Worm (Caenorhabditis elegans): Measurements from ENCODE around the gene F26G1.11.

DNA sequence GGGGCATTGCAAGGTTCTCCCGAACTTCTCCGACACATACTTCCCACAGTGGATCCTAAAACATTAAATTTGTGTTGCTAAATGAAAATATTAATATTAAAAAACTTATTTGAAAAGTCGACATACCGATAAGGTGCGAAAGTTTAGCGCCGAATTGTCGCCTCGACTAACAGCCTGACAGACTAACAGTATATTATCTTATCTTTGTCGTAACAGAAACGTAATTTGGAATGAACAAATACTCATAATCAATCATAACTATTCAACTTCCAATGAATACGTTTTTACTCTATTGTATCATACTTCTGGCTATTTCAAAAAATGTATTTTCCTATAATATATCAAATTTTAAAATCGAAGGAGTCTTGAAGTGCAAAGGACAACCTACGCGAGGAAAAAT is at the start of gene F26G1.11:
- TF ChIP-seq ceh-28 (tag; optimal IDR thresholded peaks at IDR 0.05): no peak
- no peak for TF ChIP-seq R02D3.7 (tag; optimal IDR thresholded peaks at IDR 0.05)
- no peak for TF ChIP-seq unc-62 (GFP tag; optimal IDR thresholded peaks at IDR 0.05 in 1 of 2)
- no peak for TF ChIP-seq unc-62 (tag; optimal IDR thresholded peaks at IDR 0.05)
- no peak for TF ChIP-seq ztf-11 (tag; optimal IDR thresholded peaks at IDR 0.05)

Measured in whole organism, L4 larva.